Worm (Caenorhabditis elegans) whole organism, L3 larva: Measurements from ENCODE around the gene gst-35.

Experiments
- R02D3.7 ChIP-seq: fragments of 150-350 bp; optimal IDR thresholded peaks from 2 replicates; lab custom pipeline; 2014; ENCODE audit warnings: missing biosample characterization, missing genetic modification characterization
- ZK546.5 ChIP-seq: sonication (generic microtip); optimal IDR thresholded peaks from 2 replicates; lab custom pipeline; 2017; ENCODE audit warnings: missing biosample characterization, missing genetic modification characterization
- aly-2 ChIP-seq: fragments of 150-350 bp; optimal IDR thresholded peaks from 2 replicates; lab custom pipeline; 2014; ENCODE audit warnings: missing biosample characterization, missing genetic modification characterization
- ama-1 ChIP-seq: fragments of 150-350 bp; optimal IDR thresholded peaks from 2 replicates; lab custom pipeline; 2018
- ceh-16 ChIP-seq: sonication (generic microtip); optimal IDR thresholded peaks from 2 replicates; lab custom pipeline; 2017; ENCODE audit warnings: missing biosample characterization, missing genetic modification characterization
- ceh-28 ChIP-seq: fragments of 150-350 bp; optimal IDR thresholded peaks from 2 replicates; lab custom pipeline; 2014; ENCODE audit warnings: missing biosample characterization, missing genetic modification reagents, missing genetic modification characterization
- ceh-82 ChIP-seq: fragments of 150-350 bp; optimal IDR thresholded peaks from 2 replicates; lab custom pipeline; 2014; ENCODE audit warnings: missing biosample characterization, missing genetic modification characterization
- ceh-9 ChIP-seq: sonication (generic microtip); optimal IDR thresholded peaks from 2 replicates; lab custom pipeline; 2018; ENCODE audit warnings: missing biosample characterization, missing genetic modification characterization
- daf-12 ChIP-seq: fragments of 150-350 bp; optimal IDR thresholded peaks from 2 replicates; lab custom pipeline; 2014; ENCODE audit warnings: missing biosample characterization, missing genetic modification reagents, missing genetic modification characterization
- egl-27 ChIP-seq: sonication (generic microtip); optimal IDR thresholded peaks from 4 replicates; lab custom pipeline; 2017; ENCODE audit warnings: missing biosample characterization, missing genetic modification reagents, missing genetic modification characterization
- egl-5 ChIP-seq: fragments of 150-350 bp; optimal IDR thresholded peaks from 2 replicates; lab custom pipeline; 2017; ENCODE audit warnings: missing biosample characterization, missing genetic modification reagents, missing genetic modification characterization, inconsistent platforms
- elt-1 ChIP-seq: fragments of 150-350 bp; optimal IDR thresholded peaks from 2 replicates; lab custom pipeline; 2014; ENCODE audit warnings: missing biosample characterization, missing genetic modification characterization
- elt-2 ChIP-seq: sonication (generic microtip); optimal IDR thresholded peaks from 2 replicates; lab custom pipeline; 2016; ENCODE audit warnings: missing genetic modification reagents, mild to moderate bottlenecking, missing genetic modification characterization, missing compliant biosample characterization
- elt-3 ChIP-seq, 3 experiments: fragments of 150-350 bp in 1 of 3; sonication (generic microtip) in 2 of 3; optimal IDR thresholded peaks; 2 replicates in 2 of 3; 4 replicates in 1 of 3; lab custom pipeline; 2014 to 2017; ENCODE audit warnings: missing biosample characterization in 3 of 3, missing genetic modification characterization in 3 of 3
- eor-1 ChIP-seq, 2 experiments: fragments of 150-350 bp; optimal IDR thresholded peaks; 2 replicates each; lab custom pipeline; 2014 to 2018; ENCODE audit warnings: missing biosample characterization in 2 of 2, missing genetic modification characterization in 2 of 2
- fkh-10 ChIP-seq: sonication (generic microtip); optimal IDR thresholded peaks from 2 replicates; lab custom pipeline; 2017; ENCODE audit warnings: missing biosample characterization, missing genetic modification reagents, missing genetic modification characterization
- fkh-2 ChIP-seq: fragments of 150-350 bp; optimal IDR thresholded peaks from 2 replicates; lab custom pipeline; 2014; ENCODE audit warnings: missing biosample characterization, missing genetic modification reagents, missing genetic modification characterization
- fos-1 ChIP-seq: fragments of 150-350 bp; optimal IDR thresholded peaks from 2 replicates; lab custom pipeline; 2014; ENCODE audit warnings: missing biosample characterization, missing genetic modification characterization
- hmg-11 ChIP-seq: sonication (generic microtip); optimal IDR thresholded peaks from 2 replicates; lab custom pipeline; 2016; ENCODE audit warnings: missing genetic modification characterization, missing compliant biosample characterization
- jun-1 ChIP-seq: fragments of 150-350 bp; optimal IDR thresholded peaks from 2 replicates; lab custom pipeline; 2014; ENCODE audit warnings: missing biosample characterization, missing genetic modification reagents, missing genetic modification characterization
- lin-15B ChIP-seq: fragments of 150-350 bp; optimal IDR thresholded peaks from 2 replicates; lab custom pipeline; 2014; ENCODE audit warnings: missing biosample characterization, missing genetic modification characterization
- lin-39 ChIP-seq: fragments of 150-350 bp; optimal IDR thresholded peaks from 2 replicates; lab custom pipeline; 2018; ENCODE audit warnings: missing biosample characterization, missing genetic modification reagents, missing genetic modification characterization
- lsy-12 ChIP-seq: sonication (generic microtip); optimal IDR thresholded peaks from 2 replicates; lab custom pipeline; 2016; ENCODE audit warnings: mild to moderate bottlenecking, missing genetic modification characterization, missing compliant biosample characterization
- nfya-1 ChIP-seq: sonication (generic microtip); optimal IDR thresholded peaks from 2 replicates; lab custom pipeline; 2017; ENCODE audit warnings: missing genetic modification characterization, mild to moderate bottlenecking, missing compliant biosample characterization, antibody characterized with exemption, moderate library complexity; ENCODE audit not compliant: insufficient read depth
- nhr-11 ChIP-seq: fragments of 150-350 bp; optimal IDR thresholded peaks from 2 replicates; lab custom pipeline; 2014; ENCODE audit warnings: missing biosample characterization, missing genetic modification characterization
- nhr-12 ChIP-seq: fragments of 150-350 bp; optimal IDR thresholded peaks from 2 replicates; lab custom pipeline; 2014; ENCODE audit warnings: missing biosample characterization, missing genetic modification characterization
- nhr-23 ChIP-seq: fragments of 150-350 bp; optimal IDR thresholded peaks from 2 replicates; lab custom pipeline; 2014; ENCODE audit warnings: missing biosample characterization, missing genetic modification reagents, missing genetic modification characterization
- nhr-237 ChIP-seq: fragments of 150-350 bp; optimal IDR thresholded peaks from 2 replicates; lab custom pipeline; 2014; ENCODE audit warnings: missing biosample characterization, missing genetic modification characterization
- nhr-25 ChIP-seq: sonication (generic microtip); optimal IDR thresholded peaks from 2 replicates; lab custom pipeline; 2017; ENCODE audit warnings: missing biosample characterization, missing genetic modification characterization
- nhr-28 ChIP-seq: fragments of 150-350 bp; optimal IDR thresholded peaks from 2 replicates; lab custom pipeline; 2014; ENCODE audit warnings: missing biosample characterization, missing genetic modification characterization
- nhr-43 ChIP-seq: sonication (generic microtip); optimal IDR thresholded peaks from 2 replicates; lab custom pipeline; 2016; ENCODE audit warnings: mild to moderate bottlenecking, missing genetic modification characterization, missing compliant biosample characterization; ENCODE audit not compliant: poor library complexity, severe bottlenecking
- nhr-76 ChIP-seq: fragments of 150-350 bp; sonication (generic microtip); optimal IDR thresholded peaks from 5 replicates; lab custom pipeline; 2014; ENCODE audit warnings: missing biosample characterization, missing genetic modification characterization
- nhr-77 ChIP-seq: fragments of 150-350 bp; optimal IDR thresholded peaks from 2 replicates; lab custom pipeline; 2014; ENCODE audit warnings: missing biosample characterization, missing genetic modification characterization
- pha-4 ChIP-seq: fragments of 150-350 bp; optimal IDR thresholded peaks from 2 replicates; lab custom pipeline; 2014; ENCODE audit warnings: missing biosample characterization, missing genetic modification reagents, missing genetic modification characterization
- pqm-1 ChIP-seq: fragments of 150-350 bp; optimal IDR thresholded peaks from 2 replicates; lab custom pipeline; 2017; ENCODE audit warnings: missing biosample characterization, missing genetic modification characterization, inconsistent platforms
- skn-1 ChIP-seq: fragments of 150-350 bp; optimal IDR thresholded peaks from 2 replicates; lab custom pipeline; 2014; ENCODE audit warnings: missing biosample characterization, missing genetic modification characterization
- snpc-4 ChIP-seq: fragments of 150-350 bp; optimal IDR thresholded peaks from 2 replicates; lab custom pipeline; 2014; ENCODE audit warnings: missing biosample characterization, missing genetic modification characterization
- tbx-2 ChIP-seq: sonication (generic microtip); optimal IDR thresholded peaks from 2 replicates; lab custom pipeline; 2016; ENCODE audit warnings: mild to moderate bottlenecking, missing genetic modification characterization, missing compliant biosample characterization
- unc-39 ChIP-seq: sonication (generic microtip); optimal IDR thresholded peaks from 4 replicates; lab custom pipeline; 2017; ENCODE audit warnings: missing biosample characterization, missing genetic modification characterization
- unc-62 ChIP-seq: fragments of 150-350 bp; sonication (generic microtip); optimal IDR thresholded peaks from 4 replicates; lab custom pipeline; 2014; ENCODE audit warnings: missing biosample characterization, missing genetic modification reagents, missing genetic modification characterization
- zag-1 ChIP-seq: fragments of 150-350 bp; optimal IDR thresholded peaks from 2 replicates; lab custom pipeline; 2014; ENCODE audit warnings: missing biosample characterization, missing genetic modification characterization
- ztf-11 ChIP-seq: fragments of 150-350 bp; optimal IDR thresholded peaks from 2 replicates; lab custom pipeline; 2014; ENCODE audit warnings: missing biosample characterization, missing genetic modification characterization
- ztf-4 ChIP-seq: fragments of 150-350 bp; optimal IDR thresholded peaks from 2 replicates; lab custom pipeline; 2014; ENCODE audit warnings: missing biosample characterization, missing genetic modification characterization

The gst-35 gene

DNA sequence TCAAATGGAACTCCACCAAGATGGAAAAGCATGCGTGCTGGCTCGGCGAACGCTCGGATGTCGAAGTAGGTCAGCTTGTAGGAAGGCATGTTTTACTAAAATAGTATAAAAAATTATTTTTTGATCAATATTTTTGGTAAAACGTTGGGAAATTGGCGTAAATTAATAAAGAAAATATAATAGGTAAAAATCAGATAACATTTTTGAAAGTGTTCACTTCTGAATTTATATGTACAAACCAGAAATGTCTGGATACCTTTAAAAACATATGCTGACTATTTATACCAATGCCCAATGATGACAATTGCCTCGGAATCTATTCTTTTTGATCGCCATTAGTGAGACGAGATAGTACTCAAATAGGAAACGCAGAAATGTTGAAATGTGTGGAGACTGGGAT is at the start of gene gst-35:
Gene gst-35, minus strand, starts transcription at position 101 of the 400 bp plus-strand sequence.
- TF ChIP-seq nhr-237 (tag; lab: Kevin White, UChicago) (no peak), eor-1 (tag; optimal IDR thresholded peaks at IDR 0.05; lab: Kevin White, UChicago) (no peak), nhr-12 (tag; lab: Kevin White, UChicago) (no peak), aly-2 (tag; lab: Kevin White, UChicago) (no peak), fos-1 (tag; lab: Kevin White, UChicago) (no peak), unc-39 (tag; lab: Kevin White, UChicago) (no peak), zag-1 (no peak), ztf-4 (no peak), lin-15B (no peak), elt-1 (tag; lab: Kevin White, UChicago) (no peak), nhr-25 (tag; lab: Kevin White, UChicago) (no peak), ceh-16 (no peak), ZK546.5 (no peak), egl-27 (tag; lab: Kevin White, UChicago) (no peak), ztf-11 (tag; lab: Kevin White, UChicago) (no peak), snpc-4 (tag; lab: Kevin White, UChicago) (no peak), ceh-9 (no peak)

- TF ChIP-seq nhr-43 (tag; lab: Kevin White, UChicago) = no peak
- no peak for TF ChIP-seq ZK546.5
- no peak for TF ChIP-seq pqm-1 (tag; lab: Kevin White, UChicago)
- no peak for TF ChIP-seq egl-27 (tag; lab: Kevin White, UChicago)
- TF ChIP-seq nhr-25 (tag; lab: Kevin White, UChicago) = no peak
- TF ChIP-seq nfya-1 = no peak
- TF ChIP-seq, all 47 proteins: peak for 0
These were observed 48.0 kb upstream of the gst-35 start for ce11 chrII:15233219-15233618.

DNA sequence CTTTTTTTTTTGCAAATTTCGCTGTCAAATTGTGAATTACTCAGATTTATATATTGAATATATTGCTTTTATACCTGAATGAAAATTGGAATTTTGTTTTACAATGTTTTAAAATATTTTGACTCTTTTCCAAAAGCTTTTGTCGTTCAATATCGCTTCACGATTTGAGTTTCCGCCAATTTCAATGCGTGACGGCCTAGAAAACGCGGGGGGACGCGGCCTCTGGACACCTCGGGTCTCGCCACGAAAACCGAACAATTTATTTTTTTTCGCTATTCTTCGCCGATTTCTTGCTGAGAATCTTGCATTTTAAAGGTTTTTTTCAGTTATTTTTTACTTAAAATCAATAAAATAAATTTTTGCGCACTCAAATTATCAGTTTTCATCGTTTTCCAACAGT is 47.5 kb upstream of the gst-35 start, which contains the start of gene Y46E12BL.2:
Gene Y46E12BL.2, plus strand, starts transcription at position 243 of the 400 bp plus-strand sequence.
- peak; percentile 82 for TF ChIP-seq pha-4
- TF ChIP-seq lsy-12 (tag; lab: Kevin White, UChicago) = peak; percentile 20
- no peak for TF ChIP-seq elt-3 (tag; optimal IDR thresholded peaks at IDR 0.05; lab: Kevin White, UChicago)
- no peak for TF ChIP-seq jun-1 (tag; lab: Kevin White, UChicago)
- TF ChIP-seq egl-5 (tag; lab: Kevin White, UChicago) = peak; percentile 67
- peak; percentile 28 for TF ChIP-seq pqm-1 (tag; lab: Kevin White, UChicago)
- peak; percentile 34 for TF ChIP-seq ceh-28 (tag; lab: Kevin White, UChicago)
- peak; percentile 28 for TF ChIP-seq elt-2 (tag; lab: Kevin White, UChicago)
- TF ChIP-seq R02D3.7 (tag; lab: Kevin White, UChicago) = peak; percentile 51
- peak; percentile 91 for TF ChIP-seq lin-15B
- no peak for TF ChIP-seq fos-1 (tag; lab: Kevin White, UChicago)
- TF ChIP-seq nfya-1 = peak; percentile 84
- TF ChIP-seq tbx-2 (tag; lab: Kevin White, UChicago) = peak; percentile 5
- peak; percentile 72 for TF ChIP-seq nhr-23 (tag; lab: Kevin White, UChicago)
- TF ChIP-seq ceh-82 (tag; lab: Kevin White, UChicago) = no peak
- no peak for TF ChIP-seq nhr-28 (tag; lab: Kevin White, UChicago)
- no peak for TF ChIP-seq nhr-11 (tag; lab: Kevin White, UChicago)
- peak; percentile 66 for TF ChIP-seq hmg-11
- peak; percentile 67 for TF ChIP-seq snpc-4 (tag; lab: Kevin White, UChicago)
- no peak for TF ChIP-seq nhr-76 (tag; lab: Kevin White, UChicago)
- TF ChIP-seq ama-1 = peak; percentile 60
- TF ChIP-seq daf-12 (tag; lab: Kevin White, UChicago) = no peak
- no peak for TF ChIP-seq fkh-2 (tag; lab: Kevin White, UChicago)
- TF ChIP-seq unc-62 (GFP tag; lab: Kevin White, UChicago) = no peak
- no peak for TF ChIP-seq skn-1 (tag; lab: Kevin White, UChicago)
- TF ChIP-seq lin-39 (tag; lab: Kevin White, UChicago) = peak; percentile 86
- no peak for TF ChIP-seq nhr-77 (tag; lab: Kevin White, UChicago)
- TF ChIP-seq nhr-25 (tag; lab: Kevin White, UChicago) = peak; percentile 69
- TF ChIP-seq nhr-237 (tag; lab: Kevin White, UChicago) = no peak
- peak; percentile 16 for TF ChIP-seq fkh-10
- TF ChIP-seq nhr-12 (tag; lab: Kevin White, UChicago) = no peak
- TF ChIP-seq ceh-9 = no peak
- TF ChIP-seq ZK546.5 = no peak
